Worm (Caenorhabditis elegans) whole organism, midembryonic: ENCODE measurements around the gene bcf-1.

Source experiments
- flt-1 ChIP-seq: fragments of 200-800 bp; sonication (Bioruptor generic); IDR thresholded peaks from 2 replicates; pipeline ENCODE4 v1.3.6; 2022; ENCODE audit warnings: missing genetic modification characterization, missing compliant biosample characterization
- ref-1 ChIP-seq: fragments of 200-800 bp; sonication (Bioruptor generic); conservative IDR thresholded peaks from 2 replicates; pipeline ENCODE4 v1.3.6; 2022; ENCODE audit warnings: missing genetic modification reagents, missing genetic modification characterization, missing compliant biosample characterization

- TF ChIP-seq ref-1 (no peak), flt-1 (GFP tag; lab: Robert Waterston, UW) (no peak)
Observed at ce11 chrV:6359522-6359921, 49.1 kb downstream of the bcf-1 start.
